Worm (Caenorhabditis elegans) whole organism, L3 larva: ENCODE data around the gene sms-3.

Experiments used
- R02D3.7 ChIP-seq: fragments of 150-350 bp; optimal IDR thresholded peaks from 2 replicates; lab custom pipeline; 2014; ENCODE audit warnings: missing biosample characterization, missing genetic modification characterization
- aly-2 ChIP-seq: fragments of 150-350 bp; optimal IDR thresholded peaks from 2 replicates; lab custom pipeline; 2014; ENCODE audit warnings: missing biosample characterization, missing genetic modification characterization
- ceh-28 ChIP-seq: fragments of 150-350 bp; optimal IDR thresholded peaks from 2 replicates; lab custom pipeline; 2014; ENCODE audit warnings: missing biosample characterization, missing genetic modification reagents, missing genetic modification characterization
- ceh-82 ChIP-seq: fragments of 150-350 bp; optimal IDR thresholded peaks from 2 replicates; lab custom pipeline; 2014; ENCODE audit warnings: missing biosample characterization, missing genetic modification characterization
- nfya-1 ChIP-seq: sonication (generic microtip); optimal IDR thresholded peaks from 2 replicates; lab custom pipeline; 2017; ENCODE audit warnings: missing genetic modification characterization, mild to moderate bottlenecking, missing compliant biosample characterization, antibody characterized with exemption, moderate library complexity; ENCODE audit not compliant: insufficient read depth
- nhr-237 ChIP-seq: fragments of 150-350 bp; optimal IDR thresholded peaks from 2 replicates; lab custom pipeline; 2014; ENCODE audit warnings: missing biosample characterization, missing genetic modification characterization
- nhr-76 ChIP-seq: fragments of 150-350 bp; sonication (generic microtip); optimal IDR thresholded peaks from 5 replicates; lab custom pipeline; 2014; ENCODE audit warnings: missing biosample characterization, missing genetic modification characterization
- ztf-11 ChIP-seq: fragments of 150-350 bp; optimal IDR thresholded peaks from 2 replicates; lab custom pipeline; 2014; ENCODE audit warnings: missing biosample characterization, missing genetic modification characterization

- no peak for TF ChIP-seq R02D3.7
- TF ChIP-seq nhr-237 (tag; lab: Kevin White, UChicago) = no peak
- TF ChIP-seq ceh-28 (tag; lab: Kevin White, UChicago) = no peak
- TF ChIP-seq aly-2 (tag; lab: Kevin White, UChicago) = no peak
- no peak for TF ChIP-seq ceh-82 (tag; lab: Kevin White, UChicago)
- TF ChIP-seq nfya-1 = no peak
- no peak for TF ChIP-seq ztf-11 (tag; lab: Kevin White, UChicago)
- no peak for TF ChIP-seq nhr-76 (tag; lab: Kevin White, UChicago)
These were observed 18.9 kb upstream of the sms-3 start for ce11 chrIII:1619890-1620289.
